Fruit fly (Drosophila melanogaster): ENCODE measurements around the gene CG43102.

The CG43102 gene

DNA sequence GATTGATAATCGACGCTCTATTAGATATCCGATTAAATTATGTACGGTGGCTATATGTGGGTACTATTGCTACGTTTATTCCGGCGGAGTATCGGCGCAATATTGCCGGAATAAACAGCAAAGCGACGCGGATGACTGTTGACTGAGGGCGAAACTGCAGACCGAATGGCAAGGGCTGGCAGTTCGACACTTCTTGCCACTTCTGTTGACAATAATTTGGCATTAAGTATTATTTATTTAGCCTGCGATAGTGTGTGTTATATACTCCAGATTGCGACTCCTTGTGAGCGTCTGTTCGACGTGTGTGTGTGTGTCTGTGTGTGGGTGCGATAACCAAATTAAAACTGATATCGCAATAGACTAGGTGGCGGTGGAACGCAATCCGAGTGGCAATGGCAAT lies 35.4 kb downstream of the CG43102 start:
- TF ChIP-seq fru (GFP tag; optimal IDR thresholded peaks at IDR 0.05), result no peak
- TF ChIP-seq Mio (GFP tag; optimal IDR thresholded peaks at IDR 0.05), result no peak

dm6 chr3R:17742542-17742941 lies 51.7 kb downstream of the CG43102 start:
- no peak for TF ChIP-seq dl (GFP tag; optimal IDR thresholded peaks at IDR 0.05; ENCODE audit: insufficient read depth in 1 of 2, partially characterized antibody in 2 of 2)
- TF ChIP-seq OdsH (GFP tag; optimal IDR thresholded peaks at IDR 0.05), result no peak
- no peak for TF ChIP-seq CG9705 (GFP tag; optimal IDR thresholded peaks at IDR 0.05)
- TF ChIP-seq pan (optimal IDR thresholded peaks at IDR 0.05), result no peak
- TF ChIP-seq Rel (GFP tag; optimal IDR thresholded peaks at IDR 0.05), result no peak
- TF ChIP-seq Rel (tag; optimal IDR thresholded peaks at IDR 0.05), result no peak
- no peak for TF ChIP-seq Hnf4 (GFP tag; optimal IDR thresholded peaks at IDR 0.05)
- TF ChIP-seq Dfd (GFP tag; optimal IDR thresholded peaks at IDR 0.05), result no peak
- TF ChIP-seq ey (GFP tag; optimal IDR thresholded peaks at IDR 0.05), result no peak
- no peak for TF ChIP-seq Sp1 (GFP tag; optimal IDR thresholded peaks at IDR 0.05)
- TF ChIP-seq tai (GFP tag; optimal IDR thresholded peaks at IDR 0.05), result no peak
- TF ChIP-seq dsf (GFP tag; optimal IDR thresholded peaks at IDR 0.05; ENCODE audit: borderline replicate concordance), result no peak
- TF ChIP-seq h (GFP tag; optimal IDR thresholded peaks at IDR 0.05), result no peak
- TF ChIP-seq sage (GFP tag; optimal IDR thresholded peaks at IDR 0.05), result no peak
- TF ChIP-seq brk (GFP tag; optimal IDR thresholded peaks at IDR 0.05), result no peak

DNA sequence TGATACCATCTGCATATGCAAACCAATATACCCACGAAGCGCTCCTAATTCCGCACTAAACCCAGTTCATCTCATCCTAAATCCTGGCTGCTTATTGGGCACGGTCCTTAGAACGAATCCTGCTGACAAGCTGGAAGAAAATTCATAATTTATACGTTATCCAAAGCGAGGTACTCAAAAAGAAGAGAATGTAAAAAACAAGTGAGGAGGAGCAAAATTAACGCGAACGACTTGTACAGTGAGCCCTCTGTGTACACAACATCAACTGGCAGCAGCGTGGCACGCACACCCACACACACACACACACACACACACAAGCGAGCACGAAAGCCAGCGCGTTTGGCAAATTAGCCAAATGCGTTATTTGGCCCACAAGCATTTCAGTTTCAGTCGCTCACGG lies 58.0 kb downstream of the CG43102 start, which contains the start of gene TyrRII:
TyrRII (plus strand) TSS at position 301 of the 400 bp plus-strand sequence.
- no peak for TF ChIP-seq ey (GFP tag; optimal IDR thresholded peaks at IDR 0.05)
- no peak for TF ChIP-seq CG9705 (GFP tag; optimal IDR thresholded peaks at IDR 0.05)
- TF ChIP-seq Vsx2 (GFP tag; optimal IDR thresholded peaks at IDR 0.05; ENCODE audit: partially characterized antibody), result no peak
- peak; percentile 66 for TF ChIP-seq Dfd (GFP tag; optimal IDR thresholded peaks at IDR 0.05)

- TF ChIP-seq N (GFP tag; optimal IDR thresholded peaks at IDR 0.05) (no peak), Vsx2 (GFP tag; optimal IDR thresholded peaks at IDR 0.05; ENCODE audit: partially characterized antibody) (no peak), CrebA (GFP tag; optimal IDR thresholded peaks at IDR 0.05; ENCODE audit: borderline replicate concordance) (no peak), lola (GFP tag; optimal IDR thresholded peaks at IDR 0.05) (no peak)
These were observed 61.0 kb downstream of the CG43102 start, which contains the start of gene CG14321 for dm6 chr3R:17733261-17733660. TSS of gene CG14321 (plus strand) at chr3R:17733598.

DNA sequence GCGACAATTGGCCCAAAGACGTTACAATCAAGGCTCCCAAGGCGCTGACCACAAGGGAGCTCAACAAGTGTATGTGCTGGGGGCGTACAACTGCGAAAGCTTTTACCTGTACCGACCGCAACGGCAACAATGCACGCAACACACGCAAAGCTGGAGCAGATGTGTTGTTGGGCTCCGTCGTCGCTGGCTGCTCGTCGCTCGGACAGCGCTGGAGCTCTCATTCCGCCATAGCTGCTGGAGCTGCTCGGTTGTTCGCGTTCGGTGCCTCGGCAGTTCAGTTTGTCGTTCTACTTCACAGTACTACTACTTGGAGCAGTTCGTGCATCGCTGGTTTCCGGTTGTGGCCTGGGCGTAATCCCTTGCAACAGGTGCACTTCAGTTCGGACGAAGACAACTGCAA lies 68.7 kb downstream of the CG43102 start, which contains the start of gene Lgr1:
Lgr1 (plus strand) TSS at position 220 of the 400 bp plus-strand sequence.
- TF ChIP-seq brk (GFP tag; optimal IDR thresholded peaks at IDR 0.05), result no peak
- no peak for TF ChIP-seq lola (GFP tag; optimal IDR thresholded peaks at IDR 0.05)
- no peak for TF ChIP-seq pan (optimal IDR thresholded peaks at IDR 0.05)
- TF ChIP-seq CG32264 (GFP tag; optimal IDR thresholded peaks at IDR 0.05), result no peak
- no peak for TF ChIP-seq usp (GFP tag; optimal IDR thresholded peaks at IDR 0.05)
- TF ChIP-seq Abd-B (GFP tag; optimal IDR thresholded peaks at IDR 0.05), result no peak
- TF ChIP-seq Hr83 (GFP tag; optimal IDR thresholded peaks at IDR 0.05; ENCODE audit: poor library complexity, severe bottlenecking), result no peak
- TF ChIP-seq dl (GFP tag; optimal IDR thresholded peaks at IDR 0.05; ENCODE audit: insufficient read depth in 1 of 2, partially characterized antibody in 2 of 2), result no peak
- no peak for TF ChIP-seq h (GFP tag; optimal IDR thresholded peaks at IDR 0.05)
- TF ChIP-seq psq (GFP tag; optimal IDR thresholded peaks at IDR 0.05), result no peak
- TF ChIP-seq tai (GFP tag; optimal IDR thresholded peaks at IDR 0.05), result no peak

DNA sequence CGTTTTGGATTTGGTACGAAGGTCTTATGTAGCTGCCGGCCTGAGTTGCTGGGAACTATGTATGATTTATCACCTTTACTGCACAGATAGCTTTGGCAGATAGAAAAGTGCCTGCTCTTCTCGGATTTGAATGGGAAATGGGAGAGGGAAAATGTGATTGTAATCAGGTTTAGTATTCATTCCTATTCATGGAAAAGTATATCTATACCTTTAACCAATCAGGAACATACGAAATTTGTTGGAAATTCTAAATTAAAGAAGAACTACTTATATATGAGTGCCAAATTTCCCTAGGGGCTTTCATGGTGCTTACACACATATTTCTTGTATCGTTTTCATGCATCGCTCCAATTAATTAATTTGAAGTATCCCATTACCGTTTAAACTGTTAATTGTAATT lies 69.3 kb downstream of the CG43102 start, which contains the start of gene Atg8b:
Atg8b (minus strand) TSS at position 101 of the 400 bp plus-strand sequence.
- no peak for TF ChIP-seq Mio (GFP tag; optimal IDR thresholded peaks at IDR 0.05)

DNA sequence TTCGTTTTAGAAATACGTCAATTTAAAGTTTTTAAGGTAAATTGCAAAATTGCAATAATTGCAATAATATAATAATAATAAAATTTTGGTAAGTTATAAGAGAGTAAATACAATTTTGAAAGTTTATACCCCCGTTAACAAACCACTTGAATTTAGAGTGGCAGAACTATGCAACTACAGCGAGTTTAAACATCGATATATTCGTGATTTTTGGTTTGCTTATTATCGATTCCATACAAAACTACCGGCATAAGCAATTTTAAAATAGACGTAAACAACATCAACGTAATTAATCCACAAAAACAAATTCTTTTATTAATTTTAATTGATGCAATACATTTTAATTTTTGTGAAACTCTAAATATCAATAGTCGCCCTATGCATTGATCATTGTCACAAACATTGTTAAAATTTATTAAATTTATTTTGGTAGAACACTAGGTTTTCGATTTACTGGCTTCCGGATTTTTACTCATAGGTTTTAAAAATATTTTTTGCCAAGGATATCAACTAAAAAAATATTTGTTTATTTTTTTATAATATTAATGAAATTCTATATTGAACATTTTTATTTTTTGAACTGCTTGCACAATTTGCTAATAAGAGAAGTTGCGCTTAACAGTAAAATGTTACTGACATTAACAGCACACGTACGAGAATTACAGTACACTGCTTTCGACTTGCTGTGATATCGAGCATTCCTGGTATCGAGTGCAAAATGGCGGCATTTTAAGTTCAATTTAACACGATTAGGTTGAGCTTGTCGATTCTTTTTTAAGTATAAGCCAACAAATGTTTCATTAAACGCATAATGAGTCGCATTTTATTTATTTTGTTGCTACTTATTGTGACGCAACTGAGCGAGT lies 75.3 kb downstream of the CG43102 start, which contains the start of gene Pxt:
Pxt (plus strand) TSS at position 695 of the 866 bp plus-strand sequence.
- TF ChIP-seq dl (GFP tag; optimal IDR thresholded peaks at IDR 0.05; ENCODE audit: insufficient read depth in 1 of 2, partially characterized antibody in 2 of 2) (no peak), GATAd (GFP tag; optimal IDR thresholded peaks at IDR 0.05) (no peak), Mio (GFP tag; optimal IDR thresholded peaks at IDR 0.05) (no peak), br (GFP tag; optimal IDR thresholded peaks at IDR 0.05) (no peak), pan (optimal IDR thresholded peaks at IDR 0.05) (no peak), rgr (GFP tag; optimal IDR thresholded peaks at IDR 0.05) (no peak), tai (GFP tag; optimal IDR thresholded peaks at IDR 0.05) (no peak), Dfd (GFP tag; optimal IDR thresholded peaks at IDR 0.05) (no peak), OdsH (GFP tag; optimal IDR thresholded peaks at IDR 0.05) (no peak), h (GFP tag; optimal IDR thresholded peaks at IDR 0.05) (no peak), Abd-B (GFP tag; optimal IDR thresholded peaks at IDR 0.05) (no peak), HLH106 (tag; optimal IDR thresholded peaks at IDR 0.05) (no peak), CG32264 (GFP tag; optimal IDR thresholded peaks at IDR 0.05) (no peak), ey (GFP tag; optimal IDR thresholded peaks at IDR 0.05) (no peak), brk (GFP tag; optimal IDR thresholded peaks at IDR 0.05) (no peak)

All from whole organism, wandering third instar larva.